Worm (Caenorhabditis elegans): ENCODE results near the gene nspc-1.

- TF ChIP-seq ama-1 (optimal IDR thresholded peaks at IDR 0.05) (no peak), ceh-13 (GFP tag; optimal IDR thresholded peaks at IDR 0.05) (no peak), hnd-1 (tag; optimal IDR thresholded peaks at IDR 0.05) (no peak), ceh-36 (tag; optimal IDR thresholded peaks at IDR 0.05) (no peak), flt-1 (GFP tag; IDR thresholded peaks at IDR 0.05) (no peak), ets-7 (tag; optimal IDR thresholded peaks at IDR 0.05) (no peak), pes-1 (GFP tag; IDR thresholded peaks at IDR 0.05) (no peak), tra-4 (tag; optimal IDR thresholded peaks at IDR 0.05) (no peak), tbx-37 (GFP tag; conservative IDR thresholded peaks at IDR 0.05) (no peak), tbx-11 (GFP tag; IDR thresholded peaks at IDR 0.05) (no peak), scrt-1 (GFP tag; IDR thresholded peaks at IDR 0.05) (no peak), hmg-4 (GFP tag; optimal IDR thresholded peaks at IDR 0.05) (no peak), aly-1 (tag; optimal IDR thresholded peaks at IDR 0.05) (no peak), F13C5.2 (tag; optimal IDR thresholded peaks at IDR 0.05) (no peak)
Observed at ce11 chrX:8485392-8485791, 49.5 kb downstream of the nspc-1 start.
